Worm (Caenorhabditis elegans): ENCODE results near the gene C40A11.3.
"Not testable (repeated sequence)": the region's sequence is repeated elsewhere in the genome, so short reads cannot be mapped to it uniquely, and the experiment has no call there.

- TF ChIP-seq flt-1 (GFP tag; IDR thresholded peaks at IDR 0.05); aly-1 (tag; optimal IDR thresholded peaks at IDR 0.05); hmg-4 (GFP tag; optimal IDR thresholded peaks at IDR 0.05); ama-1 (optimal IDR thresholded peaks at IDR 0.05); hnd-1 (tag; optimal IDR thresholded peaks at IDR 0.05); tbx-11 (GFP tag; IDR thresholded peaks at IDR 0.05); B0310.2 (tag; optimal IDR thresholded peaks at IDR 0.05); F13C5.2 (tag; optimal IDR thresholded peaks at IDR 0.05); tbx-37 (GFP tag; conservative IDR thresholded peaks at IDR 0.05): not testable (repeated sequence)
These were observed 12.8 kb downstream of the C40A11.3 start, which contains the start of gene math-18 for ce11 chrII:2153708-2154107.
